Fruit fly (Drosophila melanogaster) whole organism, embryonic: ENCODE measurements around the gene Tbcd.

Experiments
- Adf1 ChIP-seq: fragments of 200-800 bp; sonication (Bioruptor generic); IDR thresholded peaks from 2 replicates; pipeline ENCODE4 v1.3.6; 2022; ENCODE audit warnings: missing biosample characterization, missing genetic modification characterization
- Asciz ChIP-seq: fragments of 200-800 bp; sonication (Bioruptor generic); optimal IDR thresholded peaks from 2 replicates; lab custom pipeline; 2017; ENCODE audit warnings: missing biosample characterization, mild to moderate bottlenecking, missing genetic modification characterization, missing genetic modification reagents
- CG11560 ChIP-seq: fragments of 200-800 bp; sonication (Bioruptor generic); IDR thresholded peaks from 3 replicates; pipeline ENCODE4 v1.3.6; 2022; ENCODE audit warnings: missing biosample characterization, missing genetic modification characterization
- CG12104 ChIP-seq: fragments of 200-800 bp; sonication (Bioruptor generic); optimal IDR thresholded peaks from 3 replicates; lab custom pipeline; 2016; ENCODE audit warnings: missing biosample characterization, missing genetic modification characterization
- CG12236 ChIP-seq: fragments of 200-800 bp; sonication (Bioruptor generic); optimal IDR thresholded peaks from 2 replicates; lab custom pipeline; 2016; ENCODE audit warnings: missing biosample characterization, missing genetic modification characterization
- CG13894 ChIP-seq: fragments of 200-800 bp; sonication (Bioruptor generic); optimal IDR thresholded peaks from 3 replicates; lab custom pipeline; 2018; ENCODE audit warnings: missing biosample characterization, mild to moderate bottlenecking, missing genetic modification characterization, moderate library complexity
- CG15269 ChIP-seq: fragments of 200-800 bp; sonication (Bioruptor generic); optimal IDR thresholded peaks from 2 replicates; lab custom pipeline; 2018; ENCODE audit warnings: missing biosample characterization, mild to moderate bottlenecking, missing genetic modification characterization, moderate library complexity
- CG1529 ChIP-seq: fragments of 200-800 bp; sonication (Bioruptor generic); optimal IDR thresholded peaks from 3 replicates; lab custom pipeline; 2018; ENCODE audit warnings: missing biosample characterization, missing genetic modification characterization
- CG1602 ChIP-seq: fragments of 200-800 bp; sonication (Bioruptor generic); optimal IDR thresholded peaks from 3 replicates; lab custom pipeline; 2016; ENCODE audit warnings: missing biosample characterization, missing genetic modification characterization
- CG17186 ChIP-seq: fragments of 200-800 bp; sonication (Bioruptor generic); optimal IDR thresholded peaks from 3 replicates; lab custom pipeline; 2017; ENCODE audit warnings: missing biosample characterization, missing genetic modification reagents, missing genetic modification characterization
- CG32532 ChIP-seq: fragments of 200-800 bp; sonication (Bioruptor generic); IDR thresholded peaks from 2 replicates; pipeline ENCODE4 v1.3.6; 2022; ENCODE audit warnings: missing biosample characterization, missing genetic modification characterization
- CG3281 ChIP-seq: fragments of 200-800 bp; sonication (Bioruptor generic); optimal IDR thresholded peaks from 3 replicates; lab custom pipeline; 2017; ENCODE audit warnings: missing biosample characterization, mild to moderate bottlenecking, missing genetic modification characterization
- CG3995 ChIP-seq: fragments of 200-800 bp; sonication (Bioruptor generic); optimal IDR thresholded peaks from 3 replicates; lab custom pipeline; 2016; ENCODE audit warnings: missing biosample characterization, missing genetic modification characterization
- CG4820 ChIP-seq: fragments of 200-800 bp; sonication (Bioruptor generic); optimal IDR thresholded peaks from 3 replicates; lab custom pipeline; 2016; ENCODE audit warnings: missing biosample characterization, missing genetic modification characterization
- CG6272 ChIP-seq: fragments of 200-800 bp; sonication (Bioruptor generic); IDR thresholded peaks from 2 replicates; pipeline ENCODE4 v1.3.6; 2022; ENCODE audit warnings: missing biosample characterization, missing genetic modification characterization
- CG6683 ChIP-seq: fragments of 200-800 bp; sonication (Bioruptor generic); optimal IDR thresholded peaks from 2 replicates; lab custom pipeline; 2017; ENCODE audit warnings: missing biosample characterization, mild to moderate bottlenecking, missing genetic modification characterization, missing genetic modification reagents
- CG6791 ChIP-seq: fragments of 200-800 bp; sonication (Bioruptor generic); IDR thresholded peaks from 3 replicates; pipeline ENCODE4 v1.3.6; 2022; ENCODE audit warnings: missing biosample characterization, missing genetic modification characterization; ENCODE audit not compliant: partially characterized antibody
- CG7839 ChIP-seq: fragments of 200-800 bp; sonication (Bioruptor generic); optimal IDR thresholded peaks from 3 replicates; lab custom pipeline; 2018; ENCODE audit warnings: missing biosample characterization, mild to moderate bottlenecking, missing genetic modification characterization, moderate library complexity
- CG8924 ChIP-seq: fragments of 200-800 bp; optimal IDR thresholded peaks from 3 replicates; lab custom pipeline; 2019; ENCODE audit warnings: missing biosample characterization, mild to moderate bottlenecking, missing genetic modification characterization, moderate library complexity
- CkIIα-i1 ChIP-seq: fragments of 200-800 bp; sonication (Bioruptor generic); IDR thresholded peaks from 2 replicates; pipeline ENCODE4 v1.3.6; 2022; ENCODE audit warnings: missing biosample characterization, missing genetic modification characterization
- Dad ChIP-seq: fragments of 200-800 bp; sonication (Bioruptor generic); optimal IDR thresholded peaks from 3 replicates; lab custom pipeline; 2016; ENCODE audit warnings: missing biosample characterization, missing genetic modification characterization
- Doc3 ChIP-seq: fragments of 200-800 bp; sonication (Bioruptor generic); IDR thresholded peaks from 3 replicates; pipeline ENCODE4 v1.3.6; 2022; ENCODE audit warnings: missing biosample characterization, missing genetic modification characterization; ENCODE audit not compliant: partially characterized antibody
- E2f1 ChIP-seq: fragments of 200-800 bp; sonication (Bioruptor generic); IDR thresholded peaks from 2 replicates; pipeline ENCODE4 v1.3.6; 2022; ENCODE audit warnings: missing biosample characterization, missing genetic modification characterization
- Gug ChIP-seq: fragments of 200-800 bp; sonication (Bioruptor generic); IDR thresholded peaks from 4 replicates; pipeline ENCODE4 v1.3.6; 2022; ENCODE audit warnings: missing biosample characterization, missing genetic modification characterization
- HLHmδ ChIP-seq: fragments of 200-800 bp; sonication (Bioruptor generic); optimal IDR thresholded peaks from 2 replicates; lab custom pipeline; 2018; ENCODE audit warnings: missing biosample characterization, mild to moderate bottlenecking, missing genetic modification characterization, moderate library complexity
- Hsf ChIP-seq: fragments of 200-800 bp; sonication (Bioruptor generic); optimal IDR thresholded peaks from 3 replicates; lab custom pipeline; 2016; ENCODE audit warnings: missing biosample characterization, missing genetic modification characterization
- Max ChIP-seq: fragments of 200-800 bp; sonication (Bioruptor generic); optimal IDR thresholded peaks from 2 replicates; lab custom pipeline; 2016; ENCODE audit warnings: missing biosample characterization, mild to moderate bottlenecking, missing genetic modification characterization
- NK7.1 ChIP-seq: fragments of 200-800 bp; sonication (Bioruptor generic); optimal IDR thresholded peaks from 3 replicates; lab custom pipeline; 2016; ENCODE audit warnings: missing biosample characterization, missing genetic modification characterization
- Nf-YB ChIP-seq: fragments of 200-800 bp; sonication (Bioruptor generic); optimal IDR thresholded peaks from 3 replicates; lab custom pipeline; 2019; ENCODE audit warnings: missing biosample characterization, mild to moderate bottlenecking, missing genetic modification characterization, moderate library complexity
- Pdp1 ChIP-seq, 2 experiments: fragments of 200-800 bp; sonication (Bioruptor generic); optimal IDR thresholded peaks; 3 replicates each; lab custom pipeline; 2016; ENCODE audit warnings: missing biosample characterization in 2 of 2, missing genetic modification characterization in 2 of 2, mild to moderate bottlenecking in 1 of 2, moderate library complexity in 1 of 2
- ap ChIP-seq: fragments of 200-800 bp; sonication (Bioruptor generic); IDR thresholded peaks from 2 replicates; pipeline ENCODE4 v1.3.6; 2022; ENCODE audit warnings: missing biosample characterization, missing genetic modification characterization
- bowl ChIP-seq: fragments of 200-800 bp; sonication (Bioruptor generic); IDR thresholded peaks from 2 replicates; pipeline ENCODE4 v1.3.6; 2022; ENCODE audit warnings: missing biosample characterization, missing genetic modification characterization
- cato ChIP-seq: fragments of 200-800 bp; sonication (Bioruptor generic); optimal IDR thresholded peaks from 2 replicates; lab custom pipeline; 2016; ENCODE audit warnings: missing biosample characterization, missing genetic modification characterization, borderline replicate concordance
- caup ChIP-seq: fragments of 200-800 bp; sonication (Bioruptor generic); optimal IDR thresholded peaks from 3 replicates; lab custom pipeline; 2017; ENCODE audit warnings: missing biosample characterization, mild to moderate bottlenecking, missing genetic modification characterization, moderate library complexity; ENCODE audit not compliant: severe bottlenecking
- crol ChIP-seq: fragments of 200-800 bp; sonication (Bioruptor generic); IDR thresholded peaks from 2 replicates; pipeline ENCODE4 v1.3.6; 2022; ENCODE audit warnings: missing biosample characterization, missing genetic modification characterization
- dm ChIP-seq: fragments of 200-800 bp; sonication (Bioruptor generic); optimal IDR thresholded peaks from 3 replicates; lab custom pipeline; 2016; ENCODE audit warnings: missing biosample characterization, missing genetic modification characterization
- emc ChIP-seq: fragments of 200-800 bp; sonication (Bioruptor generic); optimal IDR thresholded peaks from 2 replicates; lab custom pipeline; 2016; ENCODE audit warnings: missing biosample characterization, missing genetic modification characterization
- fd64A ChIP-seq: fragments of 200-800 bp; sonication (Bioruptor generic); optimal IDR thresholded peaks from 3 replicates; lab custom pipeline; 2018; ENCODE audit warnings: missing biosample characterization, mild to moderate bottlenecking, missing genetic modification characterization
- jing ChIP-seq: fragments of 200-800 bp; sonication (Bioruptor generic); optimal IDR thresholded peaks from 2 replicates; lab custom pipeline; 2018; ENCODE audit warnings: missing biosample characterization, mild to moderate bottlenecking, missing genetic modification characterization
- mld ChIP-seq: fragments of 200-800 bp; sonication (Bioruptor generic); IDR thresholded peaks from 3 replicates; pipeline ENCODE4 v1.3.6; 2022; ENCODE audit warnings: missing biosample characterization, missing genetic modification characterization; ENCODE audit not compliant: partially characterized antibody
- odd ChIP-seq: fragments of 200-800 bp; sonication (Bioruptor generic); optimal IDR thresholded peaks from 2 replicates; lab custom pipeline; 2017; ENCODE audit warnings: missing biosample characterization, mild to moderate bottlenecking, missing genetic modification characterization
- onecut ChIP-seq: fragments of 200-800 bp; sonication (Bioruptor generic); IDR thresholded peaks from 2 replicates; pipeline ENCODE4 v1.3.6; 2022; ENCODE audit warnings: missing biosample characterization, missing genetic modification characterization
- psq ChIP-seq: fragments of 200-800 bp; sonication (Bioruptor generic); optimal IDR thresholded peaks from 2 replicates; lab custom pipeline; 2017; ENCODE audit warnings: missing biosample characterization, missing genetic modification characterization
- row ChIP-seq: fragments of 200-800 bp; sonication (Bioruptor generic); IDR thresholded peaks from 3 replicates; pipeline ENCODE4 v1.3.6; 2022; ENCODE audit warnings: missing biosample characterization, missing genetic modification characterization
- sc ChIP-seq, 3 experiments: fragments of >200 bp in 2 of 3; fragments of 200-800 bp in 1 of 3; sonication (Bioruptor generic) in 1 of 3; optimal IDR thresholded peaks; 2 replicates in 2 of 3; 3 replicates in 1 of 3; lab custom pipeline; 2017; ENCODE audit warnings: mild to moderate bottlenecking in 1 of 3, missing biosample characterization in 1 of 3, missing genetic modification characterization in 1 of 3, missing genetic modification reagents in 1 of 3
- seq ChIP-seq: fragments of 200-800 bp; sonication (Bioruptor generic); IDR thresholded peaks from 2 replicates; pipeline ENCODE4 v1.3.6; 2022; ENCODE audit warnings: missing biosample characterization, missing genetic modification characterization
- sna ChIP-seq: fragments of 200-800 bp; sonication (Bioruptor generic); IDR thresholded peaks from 2 replicates; pipeline ENCODE4 v1.3.6; 2022; ENCODE audit warnings: missing biosample characterization, missing genetic modification characterization; ENCODE audit not compliant: partially characterized antibody
- ssp ChIP-seq: fragments of 200-800 bp; sonication (Bioruptor generic); IDR thresholded peaks from 2 replicates; pipeline ENCODE4 v1.3.6; 2022; ENCODE audit warnings: missing biosample characterization, missing genetic modification characterization
- zfh2 ChIP-seq: fragments of 200-800 bp; sonication (Bioruptor generic); optimal IDR thresholded peaks from 2 replicates; lab custom pipeline; 2016; ENCODE audit warnings: missing biosample characterization, missing genetic modification characterization

The Tbcd gene

DNA sequence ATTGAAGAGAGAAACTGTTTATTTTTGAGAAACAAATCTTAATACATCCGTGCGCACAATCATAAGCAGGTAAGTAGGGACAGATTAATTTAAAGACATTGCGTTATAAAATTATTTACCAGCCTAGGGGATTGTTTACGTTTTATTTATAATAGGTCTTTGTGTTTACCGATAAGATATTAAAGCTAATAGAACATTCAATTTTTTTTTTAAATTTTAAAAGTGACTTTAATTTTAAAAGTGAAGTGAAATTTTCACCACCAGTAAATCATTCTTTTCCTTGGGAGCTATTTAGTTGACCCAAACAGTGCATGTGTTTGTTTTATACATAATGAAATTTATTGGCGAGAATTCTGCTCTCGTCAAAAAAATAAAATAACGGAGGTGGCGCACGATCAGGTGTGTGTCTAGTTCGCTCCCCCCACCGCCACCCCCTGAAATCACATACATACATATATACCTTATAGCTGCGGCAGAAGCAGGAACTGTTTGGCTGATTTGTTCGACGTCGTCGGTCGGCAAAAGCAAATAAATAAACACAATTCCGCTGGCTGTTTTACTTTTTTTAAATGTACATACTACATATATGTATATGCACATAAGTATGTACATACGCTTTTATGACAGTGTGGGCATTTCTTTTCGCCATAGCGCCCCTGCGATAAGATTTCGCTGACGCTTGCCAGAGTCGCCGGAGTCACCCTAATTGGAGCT, 28.8 kb downstream of the Tbcd start (continued):
- TF ChIP-seq CkIIα-i1 (no peak), row (GFP tag; lab: Robert Waterston, UW) (peak; percentile 67), CG15269 (tag; lab: Kevin White, UChicago) (peak; percentile 77), CG3995 (GFP tag; lab: Kevin White, UChicago) (peak; percentile 58), ssp (GFP tag; lab: Robert Waterston, UW) (no peak), Max (GFP tag; lab: Kevin White, UChicago) (peak; percentile 9), Pdp1 (GFP tag; optimal IDR thresholded peaks at IDR 0.05; lab: Kevin White, UChicago) (peak; percentile 8 to 16), sna (GFP tag; lab: Robert Waterston, UW) (no peak), crol (GFP tag; lab: Robert Waterston, UW) (peak; percentile 26; the same call in 1 of the 2 replicates), Doc3 (GFP tag; lab: Robert Waterston, UW) (no peak), CG1529 (GFP tag; lab: Kevin White, UChicago) (no peak), HLHmδ (GFP tag; lab: Kevin White, UChicago) (no peak), Adf1 (peak; percentile 59), CG6791 (GFP tag; lab: Robert Waterston, UW) (no peak), fd64A (GFP tag; lab: Kevin White, UChicago) (no peak), bowl (GFP tag; lab: Robert Waterston, UW) (no peak), Nf-YB (GFP tag; lab: Kevin White, UChicago) (peak; percentile 21), CG4820 (GFP tag; lab: Kevin White, UChicago) (no peak), Hsf (GFP tag; lab: Kevin White, UChicago) (peak; percentile 40), E2f1 (GFP tag; lab: Robert Waterston, UW) (no peak), Dad (no peak), Asciz (GFP tag; lab: Kevin White, UChicago) (no peak), jing (GFP tag; lab: Kevin White, UChicago) (no peak), CG32532 (GFP tag; lab: Robert Waterston, UW) (peak; percentile 72), ap (GFP tag; lab: Robert Waterston, UW) (no peak), CG6272 (GFP tag; lab: Robert Waterston, UW) (peak; percentile 41; the same call in 1 of the 2 replicates), zfh2 (GFP tag; lab: Kevin White, UChicago) (peak; percentile 37), CG12104 (GFP tag; lab: Kevin White, UChicago) (no peak), emc (GFP tag; lab: Kevin White, UChicago) (no peak), psq (GFP tag; lab: Kevin White, UChicago) (no peak), odd (peak; percentile 49), dm (GFP tag; lab: Kevin White, UChicago) (no peak), CG6683 (GFP tag; lab: Kevin White, UChicago) (no peak), sc (optimal IDR thresholded peaks at IDR 0.05; lab: Kevin White, UChicago) (no peak), sc (GFP tag; optimal IDR thresholded peaks at IDR 0.05; lab: Kevin White, UChicago) (no peak), CG17186 (no peak), CG8924 (tag; lab: Kevin White, UChicago) (peak; percentile 50), caup (GFP tag; lab: Kevin White, UChicago) (no peak), CG13894 (tag; lab: Kevin White, UChicago) (peak; percentile 27), NK7.1 (GFP tag; lab: Kevin White, UChicago) (no peak), CG7839 (tag; lab: Kevin White, UChicago) (peak; percentile 76), seq (GFP tag; lab: Robert Waterston, UW) (no peak), onecut (GFP tag; lab: Robert Waterston, UW) (no peak), cato (GFP tag; lab: Kevin White, UChicago) (no peak), CG12236 (no peak), CG3281 (peak; percentile 80), CG1602 (GFP tag; lab: Kevin White, UChicago) (peak; percentile 18), Gug (GFP tag; lab: Robert Waterston, UW) (no peak), CG11560 (0 out of 3 replicates have a peak, but pooled peaks have one; percentile 13), mld (GFP tag; lab: Robert Waterston, UW) (no peak)
